Fruit fly (Drosophila melanogaster): ENCODE measurements around the gene CG12320.

Gene CG12320

dm6 chr3R:18298900-18299321 is 46.4 kb upstream of the CG12320 start, which contains the start of gene Dlc90F (continued):
- TF ChIP-seq CG9609 (GFP tag; optimal IDR thresholded peaks at IDR 0.05): peak; percentile 87
- peak; percentile 81 for TF ChIP-seq Mes4 (GFP tag; optimal IDR thresholded peaks at IDR 0.05)
- peak; percentile 75 for TF ChIP-seq bcd (GFP tag; optimal IDR thresholded peaks at IDR 0.05)
- TF ChIP-seq jing (GFP tag; optimal IDR thresholded peaks at IDR 0.05): peak; percentile 58
- peak; percentile 82 for TF ChIP-seq Xrp1 (GFP tag; IDR thresholded peaks at IDR 0.05)
- TF ChIP-seq pzg (GFP tag; optimal IDR thresholded peaks at IDR 0.05): peak; percentile 84
- TF ChIP-seq CG14710 (tag; optimal IDR thresholded peaks at IDR 0.05): peak; percentile 89
- TF ChIP-seq slbo (GFP tag; IDR thresholded peaks at IDR 0.05): peak; percentile 92
- no peak; the same call in 1 of the 2 replicates for TF ChIP-seq ro (GFP tag; IDR thresholded peaks at IDR 0.05)
- TF ChIP-seq hth (optimal IDR thresholded peaks at IDR 0.05): no peak
- no peak for TF ChIP-seq schlank (tag; optimal IDR thresholded peaks at IDR 0.05)
- TF ChIP-seq jigr1 (GFP tag; IDR thresholded peaks at IDR 0.05): peak; percentile 69; the same call in 1 of the 3 replicates
- TF ChIP-seq CG43689 (GFP tag; IDR thresholded peaks at IDR 0.05): no peak

- peak in 1 of 2 experiments; percentile 43 for TF ChIP-seq Hr78 (GFP tag; optimal IDR thresholded peaks at IDR 0.05)
- TF ChIP-seq C15 (GFP tag; IDR thresholded peaks at IDR 0.05): no peak
- TF ChIP-seq grau (tag; optimal IDR thresholded peaks at IDR 0.05): no peak
- TF ChIP-seq CG11560 (tag; IDR thresholded peaks at IDR 0.05): no peak
- no peak for TF ChIP-seq pum (GFP tag; optimal IDR thresholded peaks at IDR 0.05)
- TF ChIP-seq Deaf1 (tag; optimal IDR thresholded peaks at IDR 0.05): peak; percentile 37
- TF ChIP-seq CG8281 (tag; optimal IDR thresholded peaks at IDR 0.05): no peak
- no peak for TF ChIP-seq CG2120 (GFP tag; optimal IDR thresholded peaks at IDR 0.05)
- TF ChIP-seq lmd (GFP tag; IDR thresholded peaks at IDR 0.05): no peak
- TF ChIP-seq pnt (GFP tag; optimal IDR thresholded peaks at IDR 0.05): peak; percentile 18
- TF ChIP-seq hb (GFP tag; IDR thresholded peaks at IDR 0.05; ENCODE audit: partially characterized antibody): no peak
- TF ChIP-seq vnd (GFP tag; IDR thresholded peaks at IDR 0.05; ENCODE audit: partially characterized antibody): no peak
- no peak for TF ChIP-seq salm (tag; optimal IDR thresholded peaks at IDR 0.05)
- peak; percentile 18 for TF ChIP-seq CG12219 (GFP tag; optimal IDR thresholded peaks at IDR 0.05)
- TF ChIP-seq CG1024 (GFP tag; IDR thresholded peaks at IDR 0.05): no peak
- peak; percentile 59 for TF ChIP-seq ewg (GFP tag; optimal IDR thresholded peaks at IDR 0.05)
- TF ChIP-seq zfh2 (GFP tag; optimal IDR thresholded peaks at IDR 0.05): no peak
- peak; percentile 59 for TF ChIP-seq CG10543 (GFP tag; optimal IDR thresholded peaks at IDR 0.05)
- TF ChIP-seq CG10431 (GFP tag; optimal IDR thresholded peaks at IDR 0.05): no peak
- TF ChIP-seq corto (GFP tag; optimal IDR thresholded peaks at IDR 0.05): no peak
- TF ChIP-seq repo (GFP tag; optimal IDR thresholded peaks at IDR 0.05): no peak
- TF ChIP-seq jing (GFP tag; optimal IDR thresholded peaks at IDR 0.05): no peak
- no peak for TF ChIP-seq insv (GFP tag; optimal IDR thresholded peaks at IDR 0.05)
- no peak for TF ChIP-seq CG1529 (GFP tag; optimal IDR thresholded peaks at IDR 0.05)
- TF ChIP-seq Bdp1 (GFP tag; optimal IDR thresholded peaks at IDR 0.05): no peak
- no peak for TF ChIP-seq H2.0 (GFP tag; IDR thresholded peaks at IDR 0.05)
- no peak for TF ChIP-seq jigr1 (GFP tag; IDR thresholded peaks at IDR 0.05)
- no peak for TF ChIP-seq sisA (GFP tag; IDR thresholded peaks at IDR 0.05)
- TF ChIP-seq CHES-1-like (GFP tag; optimal IDR thresholded peaks at IDR 0.05): peak; percentile 51
- no peak for TF ChIP-seq bigmax (GFP tag; optimal IDR thresholded peaks at IDR 0.05)
- no peak for TF ChIP-seq Mes4 (GFP tag; optimal IDR thresholded peaks at IDR 0.05)
- peak; percentile 41; the same call in 1 of the 2 replicates for TF ChIP-seq CG6689 (GFP tag; IDR thresholded peaks at IDR 0.05)
- TF ChIP-seq Sry-β (GFP tag; optimal IDR thresholded peaks at IDR 0.05): no peak
- peak; percentile 2 for TF ChIP-seq CG18764 (GFP tag; optimal IDR thresholded peaks at IDR 0.05)
- peak; percentile 92 for TF ChIP-seq Med (GFP tag)
- TF ChIP-seq Sry-δ (GFP tag; optimal IDR thresholded peaks at IDR 0.05): no peak
- TF ChIP-seq her (GFP tag; optimal IDR thresholded peaks at IDR 0.05): peak; percentile 38
- TF ChIP-seq cg (GFP tag; optimal IDR thresholded peaks at IDR 0.05): peak; percentile 94
- no peak for TF ChIP-seq trem (tag; optimal IDR thresholded peaks at IDR 0.05)
These were observed 45.9 kb upstream of the CG12320 start for dm6 chr3R:18298298-18298899.

All from whole organism, embryonic.